Worm (Caenorhabditis elegans): Measurements from ENCODE around the gene F17C11.6.

F17C11.6 gene

DNA sequence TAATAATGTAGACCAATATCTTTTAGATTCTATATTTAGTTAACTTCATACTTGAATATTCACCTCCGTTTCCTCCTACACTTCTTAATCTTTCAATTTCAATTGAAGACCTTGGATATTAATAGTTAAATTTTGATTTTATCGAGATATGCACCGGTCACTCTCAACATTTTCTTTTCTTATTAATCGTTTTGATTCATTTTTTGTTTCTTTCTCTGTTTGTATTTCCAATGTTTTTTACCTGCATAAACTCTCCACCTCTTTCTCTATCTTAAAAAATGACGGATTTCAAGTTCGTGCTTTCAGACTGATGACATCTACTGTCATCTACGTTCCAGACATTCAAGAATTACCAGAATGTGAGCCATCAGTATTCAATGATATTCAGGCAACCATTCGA is 36.9 kb downstream of the F17C11.6 start, which contains the start of gene frpr-9:
frpr-9 (plus strand) TSS at position 301 of the 400 bp plus-strand sequence.
- no peak for TF ChIP-seq lin-39 (tag; optimal IDR thresholded peaks at IDR 0.05)
- no peak for TF ChIP-seq php-3 (GFP tag; IDR thresholded peaks at IDR 0.05)
- no peak for TF ChIP-seq lin-13 (GFP tag; optimal IDR thresholded peaks at IDR 0.05)
- TF ChIP-seq mxl-3 (GFP tag; optimal IDR thresholded peaks at IDR 0.05): no peak
- no peak for TF ChIP-seq zip-2 (tag; optimal IDR thresholded peaks at IDR 0.05)
- TF ChIP-seq cey-2 (tag; optimal IDR thresholded peaks at IDR 0.05; ENCODE audit: borderline replicate concordance, insufficient read depth): no peak
- no peak for TF ChIP-seq mxl-2 (GFP tag; conservative IDR thresholded peaks at IDR 0.05)
- no peak for TF ChIP-seq skn-1 (tag; optimal IDR thresholded peaks at IDR 0.05)
- no peak for TF ChIP-seq mdl-1 (tag; optimal IDR thresholded peaks at IDR 0.05)
- TF ChIP-seq Y48G9A.11 (GFP tag; IDR thresholded peaks at IDR 0.05): no peak
- TF ChIP-seq lin-29 (GFP tag; IDR thresholded peaks at IDR 0.05): no peak
- TF ChIP-seq nhr-28 (tag; optimal IDR thresholded peaks at IDR 0.05): no peak
- no peak for TF ChIP-seq F49E8.2 (tag; optimal IDR thresholded peaks at IDR 0.05; ENCODE audit: borderline replicate concordance)
- no peak for TF ChIP-seq vab-7 (GFP tag; IDR thresholded peaks at IDR 0.05)
- TF ChIP-seq ctbp-1 (GFP tag; IDR thresholded peaks at IDR 0.05): no peak
- no peak for TF ChIP-seq ceh-28 (tag; optimal IDR thresholded peaks at IDR 0.05)
- TF ChIP-seq tra-1 (GFP tag; IDR thresholded peaks at IDR 0.05): no peak

DNA sequence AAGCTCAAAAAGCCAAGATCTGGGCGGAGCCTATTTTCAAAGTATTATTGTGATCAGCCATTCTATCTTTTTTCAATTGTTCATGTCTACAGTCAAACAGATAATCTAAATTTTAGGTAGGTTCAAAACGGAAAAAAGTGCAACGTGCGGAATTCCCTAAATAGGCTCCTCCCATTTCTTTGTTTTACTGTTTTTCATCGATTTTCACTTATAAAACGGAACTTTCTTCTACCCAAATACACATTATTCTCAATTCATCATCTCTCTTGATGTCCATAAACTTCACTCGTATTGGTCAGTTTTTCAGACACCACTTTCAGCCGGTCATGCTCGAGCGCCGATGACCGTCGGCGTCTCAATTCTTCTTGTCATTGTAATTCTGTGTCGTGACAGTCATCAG is 43.9 kb downstream of the F17C11.6 start, which contains the start of gene F53B7.7:
F53B7.7 (plus strand) TSS at position 301 of the 400 bp plus-strand sequence.
- TF ChIP-seq nhr-76 (tag; optimal IDR thresholded peaks at IDR 0.05) (no peak), nhr-237 (tag; optimal IDR thresholded peaks at IDR 0.05) (no peak), aly-2 (tag; optimal IDR thresholded peaks at IDR 0.05) (no peak), ama-1 (optimal IDR thresholded peaks at IDR 0.05) (no peak), attf-4 (tag; optimal IDR thresholded peaks at IDR 0.05) (no peak), lin-15B (tag; optimal IDR thresholded peaks at IDR 0.05) (no peak), hif-1 (tag; optimal IDR thresholded peaks at IDR 0.05) (no peak), mxl-3 (GFP tag; optimal IDR thresholded peaks at IDR 0.05) (no peak), ceh-62 (tag; optimal IDR thresholded peaks at IDR 0.05) (no peak), unc-62 (GFP tag; optimal IDR thresholded peaks at IDR 0.05 in 1 of 2) (no peak), unc-62 (tag; optimal IDR thresholded peaks at IDR 0.05) (no peak), mdl-1 (tag; optimal IDR thresholded peaks at IDR 0.05) (no peak), jun-1 (tag; optimal IDR thresholded peaks at IDR 0.05) (no peak), daf-19 (GFP tag; conservative IDR thresholded peaks at IDR 0.05) (no peak), R02D3.7 (tag; optimal IDR thresholded peaks at IDR 0.05) (no peak), zip-2 (tag; optimal IDR thresholded peaks at IDR 0.05) (no peak)

DNA sequence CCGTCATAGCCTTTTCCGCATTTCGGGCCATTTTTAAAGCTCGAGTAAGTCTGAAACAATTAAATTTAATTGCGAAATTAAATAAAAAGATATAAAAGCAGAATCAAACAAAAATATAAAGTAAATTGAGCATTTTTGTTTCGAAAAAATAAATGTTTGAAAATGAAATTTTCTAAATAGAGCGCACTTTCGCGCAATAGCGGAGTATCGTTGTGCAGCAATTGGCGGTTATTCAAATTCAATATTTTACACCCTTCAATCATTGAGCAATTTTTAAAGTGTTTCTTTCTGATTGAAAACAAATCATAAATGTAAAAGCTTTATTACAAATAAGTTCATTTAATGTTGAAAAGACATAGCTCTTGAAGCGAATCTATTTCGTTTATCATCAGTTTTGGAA is 45.7 kb downstream of the F17C11.6 start, which contains the start of gene isy-1:
isy-1 (minus strand) TSS at position 50 of the 400 bp plus-strand sequence.
- TF ChIP-seq ama-1 (optimal IDR thresholded peaks at IDR 0.05): no peak
- no peak for TF ChIP-seq vab-7 (GFP tag; IDR thresholded peaks at IDR 0.05)
- TF ChIP-seq attf-4 (tag; optimal IDR thresholded peaks at IDR 0.05): no peak
- no peak for TF ChIP-seq dmd-8 (GFP tag; IDR thresholded peaks at IDR 0.05)
- TF ChIP-seq zip-2 (tag; optimal IDR thresholded peaks at IDR 0.05): no peak
- TF ChIP-seq pqm-1 (tag; optimal IDR thresholded peaks at IDR 0.05): no peak
- no peak for TF ChIP-seq spr-3 (GFP tag; optimal IDR thresholded peaks at IDR 0.05)
- no peak for TF ChIP-seq egl-43 (GFP tag; IDR thresholded peaks at IDR 0.05)
- no peak for TF ChIP-seq dmd-9 (GFP tag; IDR thresholded peaks at IDR 0.05)
- TF ChIP-seq F37D6.2 (tag; optimal IDR thresholded peaks at IDR 0.05): no peak
- no peak for TF ChIP-seq madf-9 (GFP tag; conservative IDR thresholded peaks at IDR 0.05)
- no peak for TF ChIP-seq nhr-11 (tag; optimal IDR thresholded peaks at IDR 0.05)
- TF ChIP-seq T26A8.4 (GFP tag; IDR thresholded peaks at IDR 0.05): no peak
- no peak for TF ChIP-seq fkh-10 (GFP tag; optimal IDR thresholded peaks at IDR 0.05)
- TF ChIP-seq jun-1 (tag; optimal IDR thresholded peaks at IDR 0.05): no peak
- no peak for TF ChIP-seq skn-1 (tag; optimal IDR thresholded peaks at IDR 0.05)
- TF ChIP-seq lin-38 (GFP tag; IDR thresholded peaks at IDR 0.05): peak; percentile 89
- TF ChIP-seq T20F7.1 (GFP tag; optimal IDR thresholded peaks at IDR 0.05): peak; percentile 96
- TF ChIP-seq F26F4.8 (GFP tag; conservative IDR thresholded peaks at IDR 0.05): no peak
- TF ChIP-seq mxl-2 (GFP tag; conservative IDR thresholded peaks at IDR 0.05): no peak
- no peak for TF ChIP-seq unc-130 (GFP tag; optimal IDR thresholded peaks at IDR 0.05)
- no peak for TF ChIP-seq nhr-25 (tag; optimal IDR thresholded peaks at IDR 0.05; ENCODE audit: borderline replicate concordance, insufficient read depth)
- TF ChIP-seq pha-4 (GFP tag; IDR thresholded peaks at IDR 0.05): no peak
- TF ChIP-seq pha-4 (tag; optimal IDR thresholded peaks at IDR 0.05): peak; percentile 13
- no peak for TF ChIP-seq mdl-1 (tag; optimal IDR thresholded peaks at IDR 0.05)
- peak; percentile 94 for TF ChIP-seq dpl-1 (GFP tag; optimal IDR thresholded peaks at IDR 0.05)
- no peak for TF ChIP-seq nhr-41 (GFP tag; IDR thresholded peaks at IDR 0.05)
- TF ChIP-seq ceh-62 (tag; optimal IDR thresholded peaks at IDR 0.05): no peak
- no peak for TF ChIP-seq hif-1 (tag; optimal IDR thresholded peaks at IDR 0.05)

Measured in whole organism, L4 larva.